Fruit fly (Drosophila melanogaster) whole organism, adult: ENCODE data around the gene witty.
A peak's percentile ranks its signal among the peaks of the same experiment; 100 is the strongest.

Experiments
- CG11617 ChIP-seq: fragments of 200-800 bp; sonication (Bioruptor generic); optimal IDR thresholded peaks from 2 replicates; lab custom pipeline; 2017; ENCODE audit warnings: mild to moderate bottlenecking, missing biosample characterization, missing genetic modification reagents, missing genetic modification characterization
- CG12768 ChIP-seq: fragments of 200-800 bp; sonication (Bioruptor generic); optimal IDR thresholded peaks from 2 replicates; lab custom pipeline; 2017; ENCODE audit warnings: missing biosample characterization, missing genetic modification characterization, mild to moderate bottlenecking, moderate library complexity, missing genetic modification reagents
- CG14711 ChIP-seq: fragments of 200-800 bp; sonication (Bioruptor generic); optimal IDR thresholded peaks from 2 replicates; lab custom pipeline; 2018; ENCODE audit warnings: missing biosample characterization, mild to moderate bottlenecking, missing genetic modification characterization, moderate library complexity
- CG1620 ChIP-seq: fragments of 200-800 bp; sonication (Bioruptor generic); optimal IDR thresholded peaks from 2 replicates; lab custom pipeline; 2016; ENCODE audit warnings: missing biosample characterization, missing genetic modification characterization
- CG33017 ChIP-seq: fragments of 200-800 bp; sonication (Bioruptor generic); optimal IDR thresholded peaks from 2 replicates; lab custom pipeline; 2018; ENCODE audit warnings: missing biosample characterization, mild to moderate bottlenecking, missing genetic modification characterization, moderate library complexity
- CG5204 ChIP-seq: fragments of 200-800 bp; sonication (Bioruptor generic); optimal IDR thresholded peaks from 2 replicates; lab custom pipeline; 2016; ENCODE audit warnings: missing biosample characterization, missing genetic modification characterization
- CG7045 ChIP-seq: fragments of 200-800 bp; sonication (Bioruptor generic); optimal IDR thresholded peaks from 2 replicates; lab custom pipeline; 2017; ENCODE audit warnings: missing biosample characterization, mild to moderate bottlenecking, missing genetic modification characterization
- CG7101 ChIP-seq: fragments of 200-800 bp; sonication (Bioruptor generic); optimal IDR thresholded peaks from 2 replicates; lab custom pipeline; 2018; ENCODE audit warnings: missing biosample characterization, mild to moderate bottlenecking, missing genetic modification characterization, moderate library complexity
- Clk ChIP-seq: fragments of 200-800 bp; sonication (Bioruptor generic); optimal IDR thresholded peaks from 2 replicates; lab custom pipeline; 2017; ENCODE audit warnings: missing biosample characterization, missing genetic modification characterization
- Crg-1 ChIP-seq: fragments of 200-800 bp; sonication (Bioruptor generic); optimal IDR thresholded peaks from 2 replicates; lab custom pipeline; 2016; ENCODE audit warnings: missing biosample characterization, missing genetic modification characterization
- Hr96 ChIP-seq: fragments of 200-800 bp; sonication (Bioruptor generic); optimal IDR thresholded peaks from 2 replicates; lab custom pipeline; 2016; ENCODE audit warnings: missing biosample characterization, missing genetic modification characterization
- Mnt ChIP-seq: fragments of 200-800 bp; sonication (Bioruptor generic); optimal IDR thresholded peaks from 2 replicates; lab custom pipeline; 2016; ENCODE audit warnings: missing biosample characterization, mild to moderate bottlenecking, missing genetic modification characterization
- bab1 ChIP-seq: fragments of 200-800 bp; sonication (Bioruptor generic); optimal IDR thresholded peaks from 3 replicates; lab custom pipeline; 2019; ENCODE audit warnings: missing biosample characterization, mild to moderate bottlenecking, missing genetic modification characterization, moderate library complexity
- cic ChIP-seq: fragments of 200-800 bp; sonication (Bioruptor generic); optimal IDR thresholded peaks from 2 replicates; lab custom pipeline; 2017; ENCODE audit warnings: missing biosample characterization, mild to moderate bottlenecking, missing genetic modification characterization, moderate library complexity
- cnc ChIP-seq, 2 experiments: fragments of >200 bp; optimal IDR thresholded peaks; 2 replicates each; lab custom pipeline; 2017
- kay ChIP-seq: fragments of 200-800 bp; sonication (Bioruptor generic); peaks from one replicate; lab custom pipeline; 2016; ENCODE audit warnings: missing biosample characterization, missing genetic modification characterization, borderline replicate concordance
- ovo ChIP-seq: fragments of 200-800 bp; sonication (Bioruptor generic); optimal IDR thresholded peaks from 2 replicates; lab custom pipeline; 2016; ENCODE audit warnings: missing biosample characterization, missing genetic modification characterization
- pad ChIP-seq: fragments of 200-800 bp; sonication (Bioruptor generic); optimal IDR thresholded peaks from 3 replicates; lab custom pipeline; 2017; ENCODE audit warnings: missing biosample characterization, missing genetic modification characterization, mild to moderate bottlenecking, moderate library complexity, missing genetic modification reagents
- tj ChIP-seq: fragments of 200-800 bp; sonication (Bioruptor generic); optimal IDR thresholded peaks from 3 replicates; lab custom pipeline; 2017; ENCODE audit warnings: missing biosample characterization, mild to moderate bottlenecking, missing genetic modification characterization, moderate library complexity
- toe ChIP-seq: fragments of 200-800 bp; sonication (Bioruptor generic); optimal IDR thresholded peaks from 2 replicates; lab custom pipeline; 2016; ENCODE audit warnings: missing biosample characterization, missing genetic modification characterization

The witty gene

dm6 chr2L:8294043-8294442 is 44.0 kb upstream of the witty start:
- TF ChIP-seq Clk (GFP tag; lab: Kevin White, UChicago) (no peak), toe (GFP tag; lab: Kevin White, UChicago) (no peak), tj (peak; percentile 98)

DNA sequence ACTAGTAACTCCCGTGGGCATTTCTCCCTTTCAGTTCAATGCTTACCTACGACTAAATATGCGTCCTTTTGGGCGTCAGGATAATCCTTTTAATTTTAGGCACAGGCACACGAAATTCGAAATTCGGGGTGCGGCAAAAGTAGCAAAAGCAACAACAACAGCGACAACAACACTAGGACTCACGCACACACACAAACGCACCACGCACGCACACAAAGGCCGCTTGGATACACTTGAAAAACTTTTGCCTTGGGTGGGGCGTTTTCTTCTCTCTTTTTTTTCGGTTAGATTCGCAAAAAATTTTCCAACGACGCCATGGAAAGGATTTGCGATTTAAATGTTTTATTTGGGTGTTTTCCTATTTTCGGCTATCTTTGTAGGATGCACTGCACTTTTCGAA is 41.7 kb upstream of the witty start:
- TF ChIP-seq cnc (optimal IDR thresholded peaks at IDR 0.05; lab: Kevin White, UChicago): no peak
- TF ChIP-seq Mnt (GFP tag; lab: Kevin White, UChicago): no peak
- TF ChIP-seq ovo (GFP tag; lab: Kevin White, UChicago): no peak
- no peak for TF ChIP-seq CG1620 (GFP tag; lab: Kevin White, UChicago)
- no peak for TF ChIP-seq tj
- TF ChIP-seq Hr96 (GFP tag; lab: Kevin White, UChicago): no peak
- TF ChIP-seq Crg-1: no peak
- TF ChIP-seq Clk (GFP tag; lab: Kevin White, UChicago): no peak
- TF ChIP-seq CG7101: no peak
- no peak for TF ChIP-seq CG7045
- no peak for TF ChIP-seq CG12768
- no peak for TF ChIP-seq kay (GFP tag; lab: Kevin White, UChicago)
- no peak for TF ChIP-seq pad (GFP tag; lab: Kevin White, UChicago)
- no peak for TF ChIP-seq CG33017 (tag; lab: Kevin White, UChicago)
- TF ChIP-seq CG5204 (GFP tag; lab: Kevin White, UChicago): no peak
- no peak for TF ChIP-seq bab1 (GFP tag; lab: Kevin White, UChicago)
- no peak for TF ChIP-seq CG11617 (GFP tag; lab: Kevin White, UChicago)
- TF ChIP-seq toe (GFP tag; lab: Kevin White, UChicago): no peak
- no peak for TF ChIP-seq CG14711
- TF ChIP-seq cic (GFP tag; lab: Kevin White, UChicago): no peak

dm6 chr2L:8297070-8297469 is 41.0 kb upstream of the witty start:
- TF ChIP-seq ovo (GFP tag; lab: Kevin White, UChicago) (no peak), cnc (optimal IDR thresholded peaks at IDR 0.05; lab: Kevin White, UChicago) (no peak), pad (GFP tag; lab: Kevin White, UChicago) (no peak), Mnt (GFP tag; lab: Kevin White, UChicago) (no peak), cic (GFP tag; lab: Kevin White, UChicago) (no peak)

- TF ChIP-seq bab1 (GFP tag; lab: Kevin White, UChicago): peak; percentile 18
- no peak for TF ChIP-seq CG11617 (GFP tag; lab: Kevin White, UChicago)
Measured at dm6 chr2L:8299194-8299811, 38.8 kb upstream of the witty start.

dm6 chr2L:8300220-8301167 is 37.6 kb upstream of the witty start, which contains the start of gene Btk:
TSS of gene Btk (minus strand) at chr2L:8301079.
- no peak for TF ChIP-seq CG1620 (GFP tag; lab: Kevin White, UChicago)
- no peak for TF ChIP-seq CG7045
- peak; percentile 1 for TF ChIP-seq bab1 (GFP tag; lab: Kevin White, UChicago)
- TF ChIP-seq Clk (GFP tag; lab: Kevin White, UChicago): no peak
- TF ChIP-seq Hr96 (GFP tag; lab: Kevin White, UChicago): no peak
- peak; percentile 48 for TF ChIP-seq cic (GFP tag; lab: Kevin White, UChicago)
- no peak for TF ChIP-seq CG7101
- no peak for TF ChIP-seq cnc (optimal IDR thresholded peaks at IDR 0.05; lab: Kevin White, UChicago)
- no peak for TF ChIP-seq CG5204 (GFP tag; lab: Kevin White, UChicago)
- TF ChIP-seq tj: peak; percentile 91
- TF ChIP-seq ovo (GFP tag; lab: Kevin White, UChicago): peak; percentile 47
- TF ChIP-seq pad (GFP tag; lab: Kevin White, UChicago): peak; percentile 94
- no peak for TF ChIP-seq CG14711
- peak; percentile 54 for TF ChIP-seq CG12768
- TF ChIP-seq toe (GFP tag; lab: Kevin White, UChicago): no peak
- TF ChIP-seq Mnt (GFP tag; lab: Kevin White, UChicago): no peak

DNA sequence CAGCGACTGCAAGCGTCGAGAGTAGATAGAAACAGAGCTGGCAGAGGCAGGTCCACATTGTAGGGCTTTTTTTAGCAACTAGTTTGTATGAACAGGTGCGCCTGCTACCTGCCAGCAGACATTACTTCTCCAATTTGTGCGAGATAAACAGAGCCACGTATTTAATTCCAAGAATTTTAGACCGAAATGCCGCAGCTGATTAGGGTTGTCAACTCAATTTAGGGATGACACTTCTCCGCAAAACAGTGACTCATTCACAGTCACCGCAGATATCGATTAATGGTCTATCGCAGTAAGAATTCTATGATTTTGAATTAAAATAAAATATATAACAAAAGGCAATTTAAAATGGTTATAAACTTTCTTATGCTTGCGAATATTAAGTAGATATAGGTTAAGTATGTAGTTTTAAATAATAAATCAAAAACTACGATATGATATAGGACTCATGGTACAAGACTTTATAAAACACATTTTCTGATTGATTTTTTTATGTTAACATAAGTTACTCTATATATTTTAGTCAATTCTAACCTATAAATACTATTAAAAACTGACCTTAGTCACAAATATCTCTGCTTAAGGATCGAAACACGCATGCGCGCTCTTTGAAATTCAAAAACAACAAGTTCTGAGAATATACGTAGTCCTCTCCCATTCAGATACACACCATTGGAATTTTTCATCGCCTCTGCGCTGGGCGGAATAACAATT is 35.2 kb upstream of the witty start, which contains the start of the genes wol and Scgalpha:
Gene wol, minus strand, starts transcription at position 220 of the 714 bp plus-strand sequence.
Gene Scgalpha, plus strand, starts transcription at position 664 of the 714 bp plus-strand sequence.
- TF ChIP-seq bab1 (GFP tag; lab: Kevin White, UChicago) (peak; percentile 7), CG11617 (GFP tag; lab: Kevin White, UChicago) (no peak), CG14711 (peak; percentile 97)
